Fruit fly (Drosophila melanogaster): Measurements from ENCODE around the gene CG13050.

The CG13050 gene

dm6 chr3L:16279171-16279570 lies at the start of gene CG13050:
Gene CG13050, minus strand, starts transcription at chr3L:16279271.
- TF ChIP-seq CG17801 (GFP tag; optimal IDR thresholded peaks at IDR 0.05; ENCODE audit: partially characterized antibody) = no peak

- no peak for TF ChIP-seq CG17801 (GFP tag; optimal IDR thresholded peaks at IDR 0.05; ENCODE audit: partially characterized antibody)
These were observed 49.3 kb upstream of the CG13050 start, which contains the start of gene CG13058 for dm6 chr3L:16328207-16328891. Gene CG13058, plus strand, starts transcription at chr3L:16328841.

- TF ChIP-seq CG17801 (GFP tag; optimal IDR thresholded peaks at IDR 0.05; ENCODE audit: partially characterized antibody) = no peak
These were observed 48.7 kb upstream of the CG13050 start, which contains the start of gene CG13038 for dm6 chr3L:16327776-16328175. Gene CG13038, minus strand, starts transcription at chr3L:16327893.

dm6 chr3L:16326657-16327056 lies 47.6 kb upstream of the CG13050 start, which contains the start of the genes CG13040 and CG13039:
Gene CG13040, minus strand, starts transcription at chr3L:16326757.
Gene CG13039, minus strand, starts transcription at chr3L:16326762.
- TF ChIP-seq CG17801 (GFP tag; optimal IDR thresholded peaks at IDR 0.05; ENCODE audit: partially characterized antibody) = no peak

- no peak for TF ChIP-seq CG17801 (GFP tag; optimal IDR thresholded peaks at IDR 0.05; ENCODE audit: partially characterized antibody)
These were observed 44.3 kb upstream of the CG13050 start, which contains the start of gene CG13059 for dm6 chr3L:16323372-16323771. Gene CG13059, plus strand, starts transcription at chr3L:16323672.

- TF ChIP-seq CG17801 (GFP tag; optimal IDR thresholded peaks at IDR 0.05; ENCODE audit: partially characterized antibody) = no peak
These were observed 42.1 kb upstream of the CG13050 start, which contains the start of gene CG42718 for dm6 chr3L:16321172-16321571. Gene CG42718, minus strand, starts transcription at chr3L:16321272.

- TF ChIP-seq CG17801 (GFP tag; optimal IDR thresholded peaks at IDR 0.05; ENCODE audit: partially characterized antibody) = no peak
These were observed 40.4 kb upstream of the CG13050 start, which contains the start of the genes CG13041 and CG13060 for dm6 chr3L:16319399-16319906. Gene CG13041, minus strand, starts transcription at chr3L:16319526. Gene CG13060, plus strand, starts transcription at chr3L:16319856.

- TF ChIP-seq CG17801 (GFP tag; optimal IDR thresholded peaks at IDR 0.05; ENCODE audit: partially characterized antibody) = no peak
These were observed 38.7 kb upstream of the CG13050 start, which contains the start of gene Nplp3 for dm6 chr3L:16317724-16318123. Gene Nplp3, plus strand, starts transcription at chr3L:16318024.

dm6 chr3L:16313985-16314384 lies 34.9 kb upstream of the CG13050 start, which contains the start of gene CG13062:
Gene CG13062, plus strand, starts transcription at chr3L:16314285.
- no peak for TF ChIP-seq CG17801 (GFP tag; optimal IDR thresholded peaks at IDR 0.05; ENCODE audit: partially characterized antibody)

dm6 chr3L:16309972-16310371 lies 30.9 kb upstream of the CG13050 start:
- no peak for TF ChIP-seq CG17801 (GFP tag; optimal IDR thresholded peaks at IDR 0.05; ENCODE audit: partially characterized antibody)

- TF ChIP-seq CG17801 (GFP tag; optimal IDR thresholded peaks at IDR 0.05; ENCODE audit: partially characterized antibody) = no peak
These were observed 29.3 kb upstream of the CG13050 start, which contains the start of gene CG13042 for dm6 chr3L:16308380-16308779. Gene CG13042, minus strand, starts transcription at chr3L:16308480.

dm6 chr3L:16305820-16306650 lies 27.0 kb upstream of the CG13050 start, which contains the start of the genes CG13043 and CG13063:
Gene CG13043, minus strand, starts transcription at chr3L:16305870.
Gene CG13063, plus strand, starts transcription at chr3L:16306600.
- no peak for TF ChIP-seq CG17801 (GFP tag; optimal IDR thresholded peaks at IDR 0.05; ENCODE audit: partially characterized antibody)

- TF ChIP-seq CG17801 (GFP tag; optimal IDR thresholded peaks at IDR 0.05; ENCODE audit: partially characterized antibody) = no peak
These were observed 24.9 kb upstream of the CG13050 start, which contains the start of gene CG43249 for dm6 chr3L:16303982-16304381. Gene CG43249, plus strand, starts transcription at chr3L:16304282.

- TF ChIP-seq CG17801 (GFP tag; optimal IDR thresholded peaks at IDR 0.05; ENCODE audit: partially characterized antibody) = no peak
These were observed 24.0 kb upstream of the CG13050 start, which contains the start of gene CG13044 for dm6 chr3L:16303078-16303477. Gene CG13044, minus strand, starts transcription at chr3L:16303178.

dm6 chr3L:16301153-16301552 lies 22.1 kb upstream of the CG13050 start, which contains the start of gene CG4982:
Gene CG4982, plus strand, starts transcription at chr3L:16301453.
- TF ChIP-seq CG17801 (GFP tag; optimal IDR thresholded peaks at IDR 0.05; ENCODE audit: partially characterized antibody) = no peak

Measured in ovary, adult (tissue).